Fruit fly (Drosophila melanogaster): ENCODE measurements around the gene Ack.
A peak's percentile ranks its signal among the peaks of the same experiment; 100 is the strongest.

Gene Ack

DNA sequence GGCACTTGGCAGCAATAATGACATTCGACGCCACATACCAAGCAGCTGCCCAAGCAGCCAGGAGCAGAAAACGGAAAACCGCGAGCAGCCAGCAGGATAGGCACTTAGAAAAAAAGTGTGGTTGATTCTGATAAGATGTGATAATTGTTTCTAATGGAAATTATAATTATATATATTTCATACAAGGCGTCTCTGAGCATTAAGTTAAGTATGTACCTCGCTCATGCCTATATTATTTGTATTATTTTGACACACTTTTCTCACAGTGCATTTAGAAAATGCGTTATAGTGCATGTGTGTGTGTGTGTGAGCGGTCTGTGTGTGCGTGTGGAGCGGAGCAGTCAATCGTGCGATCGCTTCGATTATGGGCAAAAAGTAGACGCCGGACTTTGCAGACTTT is 50.4 kb downstream of the Ack start (continued):
- TF ChIP-seq achi (GFP tag; optimal IDR thresholded peaks at IDR 0.05) (peak; percentile 67), Hr4 (GFP tag; optimal IDR thresholded peaks at IDR 0.05) (peak; percentile 29), OdsH (GFP tag; optimal IDR thresholded peaks at IDR 0.05) (peak; percentile 65), Sox14 (GFP tag; optimal IDR thresholded peaks at IDR 0.05) (peak; percentile 51), cyc (GFP tag; optimal IDR thresholded peaks at IDR 0.05) (peak; percentile 63), Ets21C (GFP tag; optimal IDR thresholded peaks at IDR 0.05) (peak; percentile 1), CG31627 (GFP tag; optimal IDR thresholded peaks at IDR 0.05) (peak; percentile 28), CG8119 (GFP tag; IDR thresholded peaks at IDR 0.05) (0 out of 3 replicates have a peak, but pooled peaks have one; percentile 34), Lpt (GFP tag; optimal IDR thresholded peaks at IDR 0.05) (peak; percentile 14), Ets96B (tag; optimal IDR thresholded peaks at IDR 0.05) (peak; percentile 78), Blimp-1 (GFP tag; optimal IDR thresholded peaks at IDR 0.05) (no peak), fkh (GFP tag; optimal IDR thresholded peaks at IDR 0.05) (no peak), dac (GFP tag; optimal IDR thresholded peaks at IDR 0.05) (no peak), CG6276 (GFP tag; optimal IDR thresholded peaks at IDR 0.05) (no peak), CG11902 (GFP tag; optimal IDR thresholded peaks at IDR 0.05) (peak; percentile 38), CG7368 (GFP tag; optimal IDR thresholded peaks at IDR 0.05) (peak; percentile 45), svp (GFP tag) (peak; percentile 78), Smox (GFP tag; optimal IDR thresholded peaks at IDR 0.05) (peak; percentile 48), CG32006 (GFP tag; optimal IDR thresholded peaks at IDR 0.05) (peak; percentile 60), CG16779 (tag; optimal IDR thresholded peaks at IDR 0.05) (peak; percentile 11), CG6792 (GFP tag; optimal IDR thresholded peaks at IDR 0.05) (peak; percentile 48), spab (GFP tag; optimal IDR thresholded peaks at IDR 0.05) (peak; percentile 72), CG8319 (GFP tag; optimal IDR thresholded peaks at IDR 0.05) (peak; percentile 19), CG11762 (GFP tag; optimal IDR thresholded peaks at IDR 0.05; ENCODE audit: insufficient read depth) (peak; percentile 44), Sox15 (GFP tag; optimal IDR thresholded peaks at IDR 0.05) (peak; percentile 35), Hr39 (GFP tag; optimal IDR thresholded peaks at IDR 0.05) (peak; percentile 54), Eip78C (GFP tag) (peak; percentile 91), Met (GFP tag; optimal IDR thresholded peaks at IDR 0.05) (peak; percentile 65), CG34406 (GFP tag; optimal IDR thresholded peaks at IDR 0.05) (peak; percentile 67), fd59A (GFP tag; optimal IDR thresholded peaks at IDR 0.05) (peak; percentile 62), CG3032 (tag; optimal IDR thresholded peaks at IDR 0.05) (peak; percentile 75)

DNA sequence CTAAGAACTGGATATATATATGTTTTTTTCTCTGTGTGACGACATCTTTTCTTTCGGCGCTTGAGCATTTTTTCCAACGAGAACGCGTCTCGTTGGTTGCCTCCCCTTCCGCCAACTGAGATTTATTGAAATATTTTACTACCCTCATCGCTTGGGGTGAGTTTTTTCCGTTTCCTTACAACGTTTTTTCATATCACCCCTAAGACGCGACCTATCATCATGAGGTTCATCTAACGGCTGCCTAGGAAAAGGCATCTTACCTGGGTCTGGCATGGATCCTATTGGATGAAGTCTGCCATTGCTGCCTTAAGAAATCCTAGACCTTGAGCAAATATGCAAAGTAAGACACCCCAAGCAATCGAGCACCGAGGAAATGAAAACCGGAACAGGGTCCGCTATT is 51.3 kb downstream of the Ack start:
- TF ChIP-seq Ets21C (GFP tag; optimal IDR thresholded peaks at IDR 0.05) (no peak), CG1621 (tag; optimal IDR thresholded peaks at IDR 0.05) (no peak), fd59A (GFP tag; optimal IDR thresholded peaks at IDR 0.05) (no peak), Sox14 (GFP tag; optimal IDR thresholded peaks at IDR 0.05) (no peak), dsx (GFP tag; optimal IDR thresholded peaks at IDR 0.05; ENCODE audit: poor library complexity, severe bottlenecking) (no peak), eg (GFP tag; IDR thresholded peaks at IDR 0.05) (no peak), Eip93F (GFP tag; optimal IDR thresholded peaks at IDR 0.05) (no peak), fd85E (GFP tag; optimal IDR thresholded peaks at IDR 0.05) (no peak), cyc (GFP tag; optimal IDR thresholded peaks at IDR 0.05) (no peak), CG34406 (GFP tag; optimal IDR thresholded peaks at IDR 0.05) (no peak), Hr4 (GFP tag; optimal IDR thresholded peaks at IDR 0.05) (no peak), Sox15 (GFP tag; optimal IDR thresholded peaks at IDR 0.05) (no peak), acj6 (GFP tag; optimal IDR thresholded peaks at IDR 0.05) (no peak), Smox (GFP tag; optimal IDR thresholded peaks at IDR 0.05) (no peak), CG10631 (GFP tag; optimal IDR thresholded peaks at IDR 0.05) (no peak), svp (GFP tag) (no peak), CG32006 (GFP tag; optimal IDR thresholded peaks at IDR 0.05) (no peak), CG6808 (GFP tag; optimal IDR thresholded peaks at IDR 0.05) (no peak), CG6792 (GFP tag; optimal IDR thresholded peaks at IDR 0.05) (no peak), CG10669 (GFP tag; optimal IDR thresholded peaks at IDR 0.05) (no peak)
